1 fruit fly cellular context compared by ENCODE assay signal in genomic region chr3R:21269923-21270322, dm6.
TF ChIP-seq lines count a peak whose summit lies in the region.

Gene AP-2sigma, minus strand, starts transcription at chr3R:21270075.
Gene Idi, plus strand, starts transcription at chr3R:21270126.

TF ChIP-seq in whole organism, embryonic, 481 proteins besides CTCF, POLR2A, EP300 and RAD21 (continued from another document and continues in another):
- TF ChIP-seq phol (tag; optimal IDR thresholded peaks at IDR 0.05; lab: Kevin White, UChicago) (peak; percentile 69), Hr3 (GFP tag; optimal IDR thresholded peaks at IDR 0.05; lab: Kevin White, UChicago) (no peak), MESR4 (GFP tag; optimal IDR thresholded peaks at IDR 0.05; lab: Kevin White, UChicago) (peak; percentile 83), Oli (tag; optimal IDR thresholded peaks at IDR 0.05; lab: Kevin White, UChicago) (no peak), CG6854 (GFP tag; optimal IDR thresholded peaks at IDR 0.05; lab: Kevin White, UChicago) (no peak), Fer2 (tag; optimal IDR thresholded peaks at IDR 0.05; lab: Kevin White, UChicago) (no peak), HLH3B (GFP tag; IDR thresholded peaks at IDR 0.05; lab: Robert Waterston, UW) (no peak), btn (GFP tag; optimal IDR thresholded peaks at IDR 0.05; lab: Kevin White, UChicago) (peak; percentile 7), CG17912 (GFP tag; optimal IDR thresholded peaks at IDR 0.05; lab: Kevin White, UChicago) (peak; percentile 42), MBD-R2 (GFP tag; IDR thresholded peaks at IDR 0.05; lab: Robert Waterston, UW) (peak; percentile 98), unpg (GFP tag; optimal IDR thresholded peaks at IDR 0.05; lab: Kevin White, UChicago) (peak; percentile 23), CG10366 (GFP tag; IDR thresholded peaks at IDR 0.05; lab: Robert Waterston, UW) (peak; percentile 32; the same call in 1 of the 2 replicates), Dbx (GFP tag; IDR thresholded peaks at IDR 0.05; lab: Robert Waterston, UW) (peak; percentile 49; the same call in 1 of the 3 replicates), sqz (GFP tag; optimal IDR thresholded peaks at IDR 0.05; lab: Kevin White, UChicago) (no peak), lola (GFP tag; optimal IDR thresholded peaks at IDR 0.05; lab: Kevin White, UChicago) (no peak), NK7.1 (GFP tag; optimal IDR thresholded peaks at IDR 0.05; lab: Kevin White, UChicago) (no peak), CG12155 (GFP tag; optimal IDR thresholded peaks at IDR 0.05; lab: Kevin White, UChicago) (no peak), Sox102F (GFP tag; optimal IDR thresholded peaks at IDR 0.05; lab: Kevin White, UChicago) (no peak), CG32767 (GFP tag; IDR thresholded peaks at IDR 0.05; lab: Robert Waterston, UW) (peak; percentile 67; the same call in 1 of the 2 replicates), Hr78 (GFP tag; optimal IDR thresholded peaks at IDR 0.05; lab: Kevin White, UChicago) (no peak), slbo (GFP tag; IDR thresholded peaks at IDR 0.05; lab: Robert Waterston, UW) (peak; percentile 66), shn (GFP tag; optimal IDR thresholded peaks at IDR 0.05; lab: Kevin White, UChicago) (no peak), wor (GFP tag; IDR thresholded peaks at IDR 0.05; lab: Robert Waterston, UW) (no peak), stc (GFP tag; IDR thresholded peaks at IDR 0.05; lab: Robert Waterston, UW) (no peak), CG4820 (GFP tag; optimal IDR thresholded peaks at IDR 0.05; lab: Kevin White, UChicago) (peak; percentile 1), CG30403 (GFP tag; optimal IDR thresholded peaks at IDR 0.05; lab: Kevin White, UChicago) (peak; percentile 30), CG30020 (tag; optimal IDR thresholded peaks at IDR 0.05; lab: Kevin White, UChicago) (no peak), dysf (GFP tag; IDR thresholded peaks at IDR 0.05; lab: Robert Waterston, UW) (no peak), Hmr (GFP tag; optimal IDR thresholded peaks at IDR 0.05; lab: Kevin White, UChicago) (peak; percentile 30), Ets65A (GFP tag; lab: Kevin White, UChicago) (peak; percentile 90), Deaf1 (tag; optimal IDR thresholded peaks at IDR 0.05; lab: Kevin White, UChicago) (peak; percentile 14), pum (GFP tag; optimal IDR thresholded peaks at IDR 0.05; lab: Kevin White, UChicago) (no peak), bbx (GFP tag; IDR thresholded peaks at IDR 0.05; lab: Robert Waterston, UW; ENCODE audit: partially characterized antibody) (0 out of 2 replicates have a peak, but pooled peaks have one; percentile 36), nau (GFP tag; optimal IDR thresholded peaks at IDR 0.05; lab: Kevin White, UChicago) (no peak), CG5245 (GFP tag; optimal IDR thresholded peaks at IDR 0.05; lab: Kevin White, UChicago) (no peak), Mrtf (GFP tag; IDR thresholded peaks at IDR 0.05; lab: Robert Waterston, UW) (peak; percentile 23; the same call in 1 of the 3 replicates), CkIIα-i1 (GFP tag; IDR thresholded peaks at IDR 0.05; lab: Robert Waterston, UW) (no peak), CG9727 (GFP tag; optimal IDR thresholded peaks at IDR 0.05; lab: Kevin White, UChicago) (no peak), D19A (tag; optimal IDR thresholded peaks at IDR 0.05; lab: Kevin White, UChicago) (no peak), CrebB (tag; optimal IDR thresholded peaks at IDR 0.05; lab: Kevin White, UChicago) (no peak), sens-2 (GFP tag; IDR thresholded peaks at IDR 0.05; lab: Robert Waterston, UW) (no peak), Dek (tag; optimal IDR thresholded peaks at IDR 0.05; lab: Kevin White, UChicago) (no peak), CG11247 (GFP tag; IDR thresholded peaks at IDR 0.05; lab: Robert Waterston, UW) (no peak), mld (GFP tag; IDR thresholded peaks at IDR 0.05; lab: Robert Waterston, UW; ENCODE audit: partially characterized antibody) (no peak), Abd-B (GFP tag; optimal IDR thresholded peaks at IDR 0.05; lab: Kevin White, UChicago) (no peak), chm (GFP tag; IDR thresholded peaks at IDR 0.05; lab: Robert Waterston, UW) (peak; percentile 65), eyg (GFP tag; optimal IDR thresholded peaks at IDR 0.05; lab: Kevin White, UChicago) (no peak), CG5180 (GFP tag; optimal IDR thresholded peaks at IDR 0.05; lab: Kevin White, UChicago) (no peak), bsh (GFP tag; optimal IDR thresholded peaks at IDR 0.05; lab: Kevin White, UChicago) (peak in 1 of 2 experiments; percentile 25), Dad (GFP tag; optimal IDR thresholded peaks at IDR 0.05; lab: Kevin White, UChicago) (no peak), ato (GFP tag; IDR thresholded peaks at IDR 0.05; lab: Robert Waterston, UW; ENCODE audit: partially characterized antibody) (peak; percentile 37; the same call in 1 of the 2 replicates), CG4360 (GFP tag; IDR thresholded peaks at IDR 0.05; lab: Robert Waterston, UW) (peak; percentile 36), CG2889 (GFP tag; IDR thresholded peaks at IDR 0.05; lab: Robert Waterston, UW) (no peak), CG43689 (GFP tag; IDR thresholded peaks at IDR 0.05; lab: Robert Waterston, UW) (no peak), CG9817 (tag; optimal IDR thresholded peaks at IDR 0.05; lab: Kevin White, UChicago) (no peak), nerfin-1 (tag; optimal IDR thresholded peaks at IDR 0.05; lab: Kevin White, UChicago) (peak; percentile 42), CG17328 (GFP tag; IDR thresholded peaks at IDR 0.05; lab: Robert Waterston, UW) (no peak), Pdp1 (GFP tag; optimal IDR thresholded peaks at IDR 0.05; lab: Kevin White, UChicago) (peak in 1 of 2 experiments; percentile 86), Sox100B (GFP tag; optimal IDR thresholded peaks at IDR 0.05; lab: Kevin White, UChicago) (no peak), CG1024 (GFP tag; IDR thresholded peaks at IDR 0.05; lab: Robert Waterston, UW) (no peak; the same call in 1 of the 2 replicates), kay (GFP tag; optimal IDR thresholded peaks at IDR 0.05; lab: Kevin White, UChicago) (no peak), CG13296 (GFP tag; optimal IDR thresholded peaks at IDR 0.05; lab: Kevin White, UChicago) (peak; percentile 3), amos (GFP tag; IDR thresholded peaks at IDR 0.05; lab: Robert Waterston, UW; ENCODE audit: partially characterized antibody) (peak; percentile 42; the same call in 1 of the 2 replicates), CG14014 (GFP tag; IDR thresholded peaks at IDR 0.05; lab: Robert Waterston, UW) (0 out of 2 replicates have a peak, but pooled peaks have one; percentile 24), Dll (GFP tag; IDR thresholded peaks at IDR 0.05; lab: Robert Waterston, UW; ENCODE audit: partially characterized antibody) (peak; percentile 39; the same call in 1 of the 4 replicates), tap (tag; optimal IDR thresholded peaks at IDR 0.05; lab: Kevin White, UChicago) (no peak), E2f1 (GFP tag; IDR thresholded peaks at IDR 0.05; lab: Robert Waterston, UW) (no peak), hkb (optimal IDR thresholded peaks at IDR 0.05; lab: Kevin White, UChicago) (no peak), hkb (GFP tag; IDR thresholded peaks at IDR 0.05; lab: Robert Waterston, UW) (no peak), CG3065 (GFP tag; optimal IDR thresholded peaks at IDR 0.05; lab: Kevin White, UChicago) (peak; percentile 9), Blimp-1 (GFP tag; optimal IDR thresholded peaks at IDR 0.05; lab: Kevin White, UChicago) (peak; percentile 99), Dp (GFP tag; optimal IDR thresholded peaks at IDR 0.05; lab: Kevin White, UChicago) (peak; percentile 66), CG9797 (GFP tag; optimal IDR thresholded peaks at IDR 0.05; lab: Kevin White, UChicago) (no peak), CG18764 (GFP tag; optimal IDR thresholded peaks at IDR 0.05; lab: Kevin White, UChicago) (no peak), grau (tag; optimal IDR thresholded peaks at IDR 0.05; lab: Kevin White, UChicago) (peak; percentile 22), CG1602 (GFP tag; optimal IDR thresholded peaks at IDR 0.05; lab: Kevin White, UChicago) (no peak), fu2 (GFP tag; optimal IDR thresholded peaks at IDR 0.05; lab: Kevin White, UChicago) (peak; percentile 4), ind (GFP tag; optimal IDR thresholded peaks at IDR 0.05; lab: Kevin White, UChicago) (no peak), CG15011 (GFP tag; optimal IDR thresholded peaks at IDR 0.05; lab: Kevin White, UChicago) (no peak), BEAF-32 (GFP tag; optimal IDR thresholded peaks at IDR 0.05; lab: Kevin White, UChicago) (peak; percentile 46), esg (GFP tag; conservative IDR thresholded peaks at IDR 0.05; lab: Robert Waterston, UW) (no peak), E2f2 (GFP tag; IDR thresholded peaks at IDR 0.05; lab: Robert Waterston, UW) (peak; percentile 58), CG18262 (tag; optimal IDR thresholded peaks at IDR 0.05; lab: Kevin White, UChicago) (no peak), CG11696 (GFP tag; IDR thresholded peaks at IDR 0.05; lab: Robert Waterston, UW) (no peak), CG3995 (GFP tag; optimal IDR thresholded peaks at IDR 0.05; lab: Kevin White, UChicago) (peak; percentile 76), Med (GFP tag; lab: Kevin White, UChicago) (peak; percentile 91), schlank (tag; optimal IDR thresholded peaks at IDR 0.05; lab: Kevin White, UChicago) (no peak), cad (GFP tag; optimal IDR thresholded peaks at IDR 0.05; lab: Kevin White, UChicago) (no peak), z (GFP tag; IDR thresholded peaks at IDR 0.05; lab: Robert Waterston, UW) (no peak), sisA (GFP tag; IDR thresholded peaks at IDR 0.05; lab: Robert Waterston, UW) (no peak), br (optimal IDR thresholded peaks at IDR 0.05; lab: Kevin White, UChicago) (no peak), Lhr (GFP tag; optimal IDR thresholded peaks at IDR 0.05; lab: Kevin White, UChicago) (no peak), CG13624 (GFP tag; optimal IDR thresholded peaks at IDR 0.05; lab: Kevin White, UChicago) (peak; percentile 69), hth (optimal IDR thresholded peaks at IDR 0.05; lab: Kevin White, UChicago) (no peak), ranshi (GFP tag; IDR thresholded peaks at IDR 0.05; lab: Robert Waterston, UW) (no peak; the same call in 1 of the 2 replicates), CG7928 (GFP tag; optimal IDR thresholded peaks at IDR 0.05; lab: Kevin White, UChicago) (peak; percentile 94), crc (GFP tag; optimal IDR thresholded peaks at IDR 0.05; lab: Kevin White, UChicago) (no peak), CG32772 (GFP tag; IDR thresholded peaks at IDR 0.05; lab: Robert Waterston, UW) (no peak), CG2116 (GFP tag; optimal IDR thresholded peaks at IDR 0.05; lab: Kevin White, UChicago) (peak; percentile 58), CG34376 (GFP tag; optimal IDR thresholded peaks at IDR 0.05; lab: Kevin White, UChicago) (peak; percentile 60), CG14710 (tag; optimal IDR thresholded peaks at IDR 0.05; lab: Kevin White, UChicago) (peak; percentile 52), ATbp (GFP tag; optimal IDR thresholded peaks at IDR 0.05; lab: Kevin White, UChicago) (no peak), gt (GFP tag; IDR thresholded peaks at IDR 0.05; lab: Robert Waterston, UW) (no peak), so (GFP tag; IDR thresholded peaks at IDR 0.05; lab: Robert Waterston, UW) (no peak), aop (GFP tag; IDR thresholded peaks at IDR 0.05; lab: Robert Waterston, UW) (no peak), CG12659 (GFP tag; optimal IDR thresholded peaks at IDR 0.05; lab: Kevin White, UChicago) (peak; percentile 53), disco-r (GFP tag; optimal IDR thresholded peaks at IDR 0.05; lab: Kevin White, UChicago) (peak; percentile 37), zfh1 (GFP tag; IDR thresholded peaks at IDR 0.05; lab: Robert Waterston, UW) (peak; percentile 55; the same call in 1 of the 3 replicates), CG10431 (GFP tag; optimal IDR thresholded peaks at IDR 0.05; lab: Kevin White, UChicago) (peak; percentile 35), Tbp (GFP tag; optimal IDR thresholded peaks at IDR 0.05; lab: Kevin White, UChicago) (no peak), CG8290 (GFP tag; optimal IDR thresholded peaks at IDR 0.05; lab: Kevin White, UChicago) (no peak), CG8290 (tag; optimal IDR thresholded peaks at IDR 0.05; lab: Kevin White, UChicago) (peak; percentile 10 to 84), Ptx1 (GFP tag; IDR thresholded peaks at IDR 0.05; lab: Robert Waterston, UW) (peak; percentile 19; the same call in 1 of the 2 replicates), CG8281 (tag; optimal IDR thresholded peaks at IDR 0.05; lab: Kevin White, UChicago) (no peak), Dip2 (GFP tag; IDR thresholded peaks at IDR 0.05; lab: Robert Waterston, UW) (no peak), D19B (GFP tag; optimal IDR thresholded peaks at IDR 0.05; lab: Kevin White, UChicago) (no peak), caup (GFP tag; optimal IDR thresholded peaks at IDR 0.05; lab: Kevin White, UChicago; ENCODE audit: severe bottlenecking) (peak; percentile 29), CG1603 (tag; optimal IDR thresholded peaks at IDR 0.05; lab: Kevin White, UChicago) (peak; percentile 75), CG31365 (tag; optimal IDR thresholded peaks at IDR 0.05; lab: Kevin White, UChicago) (no peak), sug (tag; optimal IDR thresholded peaks at IDR 0.05; lab: Kevin White, UChicago) (peak; percentile 26), fd64A (GFP tag; optimal IDR thresholded peaks at IDR 0.05; lab: Kevin White, UChicago) (no peak), CG10565 (GFP tag; optimal IDR thresholded peaks at IDR 0.05; lab: Kevin White, UChicago) (no peak), Asciz (GFP tag; optimal IDR thresholded peaks at IDR 0.05; lab: Kevin White, UChicago) (no peak), CG4730 (GFP tag; IDR thresholded peaks at IDR 0.05; lab: Robert Waterston, UW) (no peak), CG9609 (GFP tag; optimal IDR thresholded peaks at IDR 0.05; lab: Kevin White, UChicago) (peak; percentile 5), Gug (GFP tag; IDR thresholded peaks at IDR 0.05; lab: Robert Waterston, UW) (no peak), H2.0 (GFP tag; IDR thresholded peaks at IDR 0.05; lab: Robert Waterston, UW) (0 out of 2 replicates have a peak, but pooled peaks have one; percentile 24), Neu2 (GFP tag; optimal IDR thresholded peaks at IDR 0.05; lab: Kevin White, UChicago; ENCODE audit: borderline replicate concordance) (no peak), sna (GFP tag; IDR thresholded peaks at IDR 0.05; lab: Robert Waterston, UW; ENCODE audit: partially characterized antibody) (no peak), klu (GFP tag; IDR thresholded peaks at IDR 0.05; lab: Robert Waterston, UW) (no peak), Eip74EF (GFP tag; optimal IDR thresholded peaks at IDR 0.05; lab: Kevin White, UChicago) (no peak), ems (GFP tag; optimal IDR thresholded peaks at IDR 0.05; lab: Kevin White, UChicago) (no peak), CG31441 (GFP tag; IDR thresholded peaks at IDR 0.05; lab: Robert Waterston, UW) (0 out of 2 replicates have a peak, but pooled peaks have one; percentile 16), PHDP (tag; optimal IDR thresholded peaks at IDR 0.05; lab: Kevin White, UChicago) (no peak)
